Worm (Caenorhabditis elegans): ENCODE measurements around the gene gly-14.

ce11 chrIII:3488224-3488623 lies 4.8 kb downstream of the gly-14 start, which contains the start of gene C34C12.7:
- TF ChIP-seq klf-2 (GFP tag; conservative IDR thresholded peaks at IDR 0.05): no peak
- no peak for TF ChIP-seq med-1 (GFP tag; optimal IDR thresholded peaks at IDR 0.05; ENCODE audit: insufficient read depth)
- no peak for TF ChIP-seq ref-1 (GFP tag; conservative IDR thresholded peaks at IDR 0.05)
- TF ChIP-seq cog-1 (tag; optimal IDR thresholded peaks at IDR 0.05): no peak
- no peak for TF ChIP-seq flt-1 (GFP tag; IDR thresholded peaks at IDR 0.05)
- TF ChIP-seq ztf-29 (GFP tag; IDR thresholded peaks at IDR 0.05): no peak
- TF ChIP-seq tab-1 (GFP tag; IDR thresholded peaks at IDR 0.05): no peak
- TF ChIP-seq T22C8.4 (GFP tag; IDR thresholded peaks at IDR 0.05): no peak
- TF ChIP-seq ztf-23 (GFP tag; IDR thresholded peaks at IDR 0.05): no peak

All from whole organism, midembryonic.